Fruit fly (Drosophila melanogaster): ENCODE data around the gene bigmax.

Gene bigmax

dm6 chr3R:27289638-27290037 is 1.3 kb upstream of the bigmax start (continued):
- TF ChIP-seq tio (GFP tag; optimal IDR thresholded peaks at IDR 0.05): no peak
- no peak for TF ChIP-seq nom (GFP tag; optimal IDR thresholded peaks at IDR 0.05)
- no peak for TF ChIP-seq unc-4 (GFP tag; IDR thresholded peaks at IDR 0.05; ENCODE audit: partially characterized antibody)
- TF ChIP-seq Meics (GFP tag; optimal IDR thresholded peaks at IDR 0.05): peak; percentile 42
- TF ChIP-seq Fer1 (GFP tag; optimal IDR thresholded peaks at IDR 0.05): peak; percentile 51
- TF ChIP-seq CG9876 (GFP tag; optimal IDR thresholded peaks at IDR 0.05): no peak
- no peak for TF ChIP-seq CG12299 (tag; optimal IDR thresholded peaks at IDR 0.05)
- no peak for TF ChIP-seq Poxn (GFP tag; IDR thresholded peaks at IDR 0.05)
- peak; percentile 15 for TF ChIP-seq CG7556 (GFP tag; optimal IDR thresholded peaks at IDR 0.05)
- peak; percentile 29 for TF ChIP-seq NfI (GFP tag; optimal IDR thresholded peaks at IDR 0.05)
- TF ChIP-seq Dref (GFP tag; IDR thresholded peaks at IDR 0.05): no peak
- peak; percentile 12 for TF ChIP-seq pho (GFP tag; optimal IDR thresholded peaks at IDR 0.05)
- no peak for TF ChIP-seq tx (GFP tag; optimal IDR thresholded peaks at IDR 0.05)
- peak; percentile 6 for TF ChIP-seq Bteb2 (GFP tag; optimal IDR thresholded peaks at IDR 0.05)
- TF ChIP-seq sna (GFP tag; IDR thresholded peaks at IDR 0.05; ENCODE audit: partially characterized antibody): no peak
- TF ChIP-seq mld (GFP tag; IDR thresholded peaks at IDR 0.05; ENCODE audit: partially characterized antibody): no peak
- TF ChIP-seq fu2 (GFP tag; optimal IDR thresholded peaks at IDR 0.05): no peak
- no peak for TF ChIP-seq bowl (GFP tag; IDR thresholded peaks at IDR 0.05)
- peak; percentile 75 for TF ChIP-seq Rfx (GFP tag; IDR thresholded peaks at IDR 0.05)
- TF ChIP-seq ind (GFP tag; optimal IDR thresholded peaks at IDR 0.05): peak; percentile 45
- TF ChIP-seq tgo (GFP tag; IDR thresholded peaks at IDR 0.05): no peak; the same call in 2 of the 3 replicates
- TF ChIP-seq CG6854 (GFP tag; optimal IDR thresholded peaks at IDR 0.05): no peak
- peak; percentile 8 for TF ChIP-seq nerfin-1 (tag; optimal IDR thresholded peaks at IDR 0.05)
- peak; percentile 2 for TF ChIP-seq CG10654 (GFP tag; optimal IDR thresholded peaks at IDR 0.05)
- peak; percentile 30 for TF ChIP-seq CG7786 (GFP tag; optimal IDR thresholded peaks at IDR 0.05)
- no peak for TF ChIP-seq corto (GFP tag; optimal IDR thresholded peaks at IDR 0.05)
- no peak for TF ChIP-seq peb (GFP tag; IDR thresholded peaks at IDR 0.05)
- no peak for TF ChIP-seq NC2β (GFP tag; optimal IDR thresholded peaks at IDR 0.05)
- TF ChIP-seq vvl (GFP tag; IDR thresholded peaks at IDR 0.05): peak; percentile 72
- TF ChIP-seq NFAT (GFP tag; IDR thresholded peaks at IDR 0.05): peak; percentile 38; the same call in 1 of the 2 replicates
- TF ChIP-seq CG30020 (tag; optimal IDR thresholded peaks at IDR 0.05): no peak
- TF ChIP-seq ewg (GFP tag; optimal IDR thresholded peaks at IDR 0.05): no peak
- no peak for TF ChIP-seq Hand (GFP tag; optimal IDR thresholded peaks at IDR 0.05)
- TF ChIP-seq CG2199 (GFP tag; IDR thresholded peaks at IDR 0.05): no peak
- no peak for TF ChIP-seq Hr3 (GFP tag; optimal IDR thresholded peaks at IDR 0.05)
- peak; percentile 32 for TF ChIP-seq CG15269 (tag; optimal IDR thresholded peaks at IDR 0.05)
- no peak for TF ChIP-seq insv (GFP tag; optimal IDR thresholded peaks at IDR 0.05)
- TF ChIP-seq CG1603 (tag; optimal IDR thresholded peaks at IDR 0.05): peak; percentile 55
- no peak for TF ChIP-seq CG9437 (GFP tag; optimal IDR thresholded peaks at IDR 0.05)
- no peak for TF ChIP-seq CG10274 (GFP tag; optimal IDR thresholded peaks at IDR 0.05)
- TF ChIP-seq gcm (GFP tag; optimal IDR thresholded peaks at IDR 0.05): no peak
- TF ChIP-seq Camta (GFP tag; optimal IDR thresholded peaks at IDR 0.05): no peak
- no peak for TF ChIP-seq Ets97D (GFP tag; optimal IDR thresholded peaks at IDR 0.05)
- TF ChIP-seq ftz-f1 (GFP tag; optimal IDR thresholded peaks at IDR 0.05): no peak
- TF ChIP-seq Atf-2 (GFP tag; optimal IDR thresholded peaks at IDR 0.05): no peak
- TF ChIP-seq CG12071 (GFP tag; optimal IDR thresholded peaks at IDR 0.05): peak; percentile 40
- peak; percentile 42 for TF ChIP-seq HHEX (GFP tag; optimal IDR thresholded peaks at IDR 0.05)
- TF ChIP-seq unpg (GFP tag; optimal IDR thresholded peaks at IDR 0.05): peak; percentile 54
- peak; percentile 37 for TF ChIP-seq lilli (GFP tag; optimal IDR thresholded peaks at IDR 0.05)
- TF ChIP-seq chif (GFP tag; optimal IDR thresholded peaks at IDR 0.05): no peak
- TF ChIP-seq Dll (GFP tag; IDR thresholded peaks at IDR 0.05; ENCODE audit: partially characterized antibody): no peak
- TF ChIP-seq Hr39 (optimal IDR thresholded peaks at IDR 0.05): no peak

Data from whole organism, embryonic.